Worm (Caenorhabditis elegans) whole organism, L1 larva: ENCODE results near the gene C08E8.10.

Experiments
- C34B4.2 ChIP-seq: sonication (generic microtip); optimal IDR thresholded peaks from 2 replicates; lab custom pipeline; 2017; ENCODE audit warnings: mild to moderate bottlenecking, missing genetic modification characterization, missing compliant biosample characterization
- F16B12.6 ChIP-seq: fragments of 150-350 bp; optimal IDR thresholded peaks from 2 replicates; lab custom pipeline; 2014; ENCODE audit warnings: missing biosample characterization, missing genetic modification characterization
- alr-1 ChIP-seq: fragments of 200-800 bp; sonication (Bioruptor generic); optimal IDR thresholded peaks from 2 replicates; lab custom pipeline; 2018; ENCODE audit warnings: borderline replicate concordance, mild to moderate bottlenecking, missing genetic modification characterization, missing compliant biosample characterization
- aly-2 ChIP-seq: fragments of 150-350 bp; optimal IDR thresholded peaks from 2 replicates; lab custom pipeline; 2014; ENCODE audit warnings: missing biosample characterization, missing genetic modification characterization
- ceh-63 ChIP-seq: fragments of 200-800 bp; sonication (Bioruptor generic); optimal IDR thresholded peaks from 2 replicates; lab custom pipeline; 2018; ENCODE audit warnings: mild to moderate bottlenecking, missing genetic modification characterization, missing compliant biosample characterization
- ceh-8 ChIP-seq: fragments of 200-800 bp; sonication (Bioruptor generic); optimal IDR thresholded peaks from 2 replicates; lab custom pipeline; 2018; ENCODE audit warnings: mild to moderate bottlenecking, missing genetic modification characterization, moderate library complexity, missing compliant biosample characterization
- ceh-90 ChIP-seq: sonication (generic microtip); optimal IDR thresholded peaks from 2 replicates; lab custom pipeline; 2016; ENCODE audit warnings: missing genetic modification characterization, missing compliant biosample characterization
- dpl-1 ChIP-seq, 3 experiments: fragments of 150-350 bp in 2 of 3; sonication (generic microtip) in 1 of 3; optimal IDR thresholded peaks; 2 replicates each; lab custom pipeline; 2014 to 2017; ENCODE audit warnings: missing biosample characterization in 3 of 3, missing genetic modification characterization in 3 of 3, missing genetic modification reagents in 3 of 3
- dsc-1 ChIP-seq: sonication (generic microtip); optimal IDR thresholded peaks from 2 replicates; lab custom pipeline; 2016; ENCODE audit warnings: mild to moderate bottlenecking, missing genetic modification characterization, missing compliant biosample characterization
- efl-1 ChIP-seq, 4 experiments: fragments of 150-350 bp; optimal IDR thresholded peaks in 3 of 4; peaks in 1 of 4; 1 replicate in 1 of 4; 2 replicates in 3 of 4; lab custom pipeline; 2014; ENCODE audit warnings: missing biosample characterization in 2 of 4, missing genetic modification characterization in 2 of 4, missing genetic modification reagents in 2 of 4
- ets-5 ChIP-seq: fragments of 200-800 bp; sonication (Bioruptor generic); IDR thresholded peaks from 2 replicates; pipeline ENCODE4 v1.3.6; 2022; ENCODE audit warnings: missing genetic modification characterization, missing compliant biosample characterization
- fkh-4 ChIP-seq: sonication (generic microtip); optimal IDR thresholded peaks from 2 replicates; lab custom pipeline; 2016; ENCODE audit warnings: missing compliant biosample characterization, missing genetic modification characterization, borderline replicate concordance
- fkh-8 ChIP-seq: sonication (generic microtip); optimal IDR thresholded peaks from 2 replicates; lab custom pipeline; 2016; ENCODE audit warnings: mild to moderate bottlenecking, missing genetic modification characterization, missing compliant biosample characterization
- fos-1 ChIP-seq: fragments of 150-350 bp; optimal IDR thresholded peaks from 2 replicates; lab custom pipeline; 2014; ENCODE audit warnings: missing biosample characterization, missing genetic modification characterization
- grh-1 ChIP-seq: fragments of 200-800 bp; sonication (Bioruptor generic); IDR thresholded peaks from 2 replicates; pipeline ENCODE4 v1.3.6; 2022; ENCODE audit warnings: missing genetic modification reagents, missing genetic modification characterization, missing compliant biosample characterization
- irx-1 ChIP-seq: sonication (generic microtip); optimal IDR thresholded peaks from 2 replicates; lab custom pipeline; 2016; ENCODE audit warnings: missing genetic modification characterization, missing compliant biosample characterization
- lin-14 ChIP-seq: fragments of 200-800 bp; sonication (Bioruptor generic); optimal IDR thresholded peaks from 2 replicates; lab custom pipeline; 2018; ENCODE audit warnings: mild to moderate bottlenecking, missing genetic modification characterization, moderate library complexity, missing compliant biosample characterization
- mab-9 ChIP-seq: fragments of 200-800 bp; sonication (Bioruptor generic); IDR thresholded peaks from 2 replicates; pipeline ENCODE4 v1.3.6; 2022; ENCODE audit warnings: missing genetic modification reagents, missing genetic modification characterization, missing compliant biosample characterization
- mef-2 ChIP-seq: fragments of 150-350 bp; optimal IDR thresholded peaks from 2 replicates; lab custom pipeline; 2014; ENCODE audit warnings: missing biosample characterization, missing genetic modification characterization
- nhr-11 ChIP-seq: fragments of 150-350 bp; optimal IDR thresholded peaks from 2 replicates; lab custom pipeline; 2014; ENCODE audit warnings: missing biosample characterization, missing genetic modification characterization
- nhr-19 ChIP-seq: fragments of 200-800 bp; sonication (Bioruptor generic); conservative IDR thresholded peaks from 2 replicates; pipeline ENCODE4 v1.3.6; 2022; ENCODE audit warnings: missing genetic modification characterization, missing compliant biosample characterization
- nhr-20 ChIP-seq: sonication (generic microtip); optimal IDR thresholded peaks from 2 replicates; lab custom pipeline; 2016; ENCODE audit warnings: mild to moderate bottlenecking, missing genetic modification characterization, missing compliant biosample characterization
- nhr-71 ChIP-seq: sonication (generic microtip); optimal IDR thresholded peaks from 2 replicates; lab custom pipeline; 2016; ENCODE audit warnings: mild to moderate bottlenecking, missing genetic modification characterization, moderate library complexity, missing compliant biosample characterization
- nhr-76 ChIP-seq: sonication (generic microtip); optimal IDR thresholded peaks from 2 replicates; lab custom pipeline; 2017; ENCODE audit warnings: missing biosample characterization, missing genetic modification characterization
- nhr-84 ChIP-seq: sonication (generic microtip); optimal IDR thresholded peaks from 2 replicates; lab custom pipeline; 2017; ENCODE audit warnings: missing biosample characterization, missing genetic modification characterization
- nhr-90 ChIP-seq: sonication (generic microtip); optimal IDR thresholded peaks from 2 replicates; lab custom pipeline; 2016; ENCODE audit warnings: mild to moderate bottlenecking, missing genetic modification characterization, missing compliant biosample characterization; ENCODE audit not compliant: poor library complexity
- pag-3 ChIP-seq: sonication (generic microtip); optimal IDR thresholded peaks from 2 replicates; lab custom pipeline; 2017; ENCODE audit warnings: missing genetic modification characterization, mild to moderate bottlenecking, missing compliant biosample characterization, antibody characterized with exemption, borderline replicate concordance; ENCODE audit not compliant: insufficient read depth
- skn-1 ChIP-seq: fragments of 150-350 bp; optimal IDR thresholded peaks from 2 replicates; lab custom pipeline; 2014; ENCODE audit warnings: missing biosample characterization, missing genetic modification characterization
- sptf-1 ChIP-seq: fragments of 150-350 bp; optimal IDR thresholded peaks from 2 replicates; lab custom pipeline; 2014; ENCODE audit warnings: missing biosample characterization, missing genetic modification characterization
- swsn-7 ChIP-seq: sonication (generic microtip); optimal IDR thresholded peaks from 2 replicates; lab custom pipeline; 2016; ENCODE audit warnings: missing genetic modification characterization, missing compliant biosample characterization
- tbx-2 ChIP-seq: sonication (generic microtip); optimal IDR thresholded peaks from 2 replicates; lab custom pipeline; 2016; ENCODE audit warnings: missing genetic modification characterization, missing compliant biosample characterization
- unc-130 ChIP-seq: fragments of 150-350 bp; optimal IDR thresholded peaks from 2 replicates; lab custom pipeline; 2017; ENCODE audit warnings: missing biosample characterization, missing genetic modification characterization, inconsistent platforms
- unc-30 ChIP-seq: sonication (generic microtip); optimal IDR thresholded peaks from 2 replicates; lab custom pipeline; 2017; ENCODE audit warnings: missing biosample characterization, missing genetic modification characterization
- vab-15 ChIP-seq: sonication (generic microtip); optimal IDR thresholded peaks from 2 replicates; lab custom pipeline; 2017; ENCODE audit warnings: missing genotype, mild to moderate bottlenecking, missing genetic modification characterization, missing compliant biosample characterization
- xbp-1 ChIP-seq: sonication (generic microtip); optimal IDR thresholded peaks from 2 replicates; lab custom pipeline; 2016; ENCODE audit warnings: missing genetic modification characterization, missing compliant biosample characterization
- zag-1 ChIP-seq: fragments of 150-350 bp; optimal IDR thresholded peaks from 2 replicates; lab custom pipeline; 2014; ENCODE audit warnings: missing biosample characterization, missing genetic modification characterization
- ztf-11 ChIP-seq, 2 experiments: sonication (generic microtip); optimal IDR thresholded peaks; 2 replicates each; lab custom pipeline; 2016 to 2017; ENCODE audit warnings: missing genetic modification characterization in 2 of 2, missing biosample characterization in 1 of 2, missing compliant biosample characterization in 1 of 2

Gene C08E8.10

ce11 chrV:18339807-18340206 is at the start of gene C08E8.10:
TSS of gene C08E8.10 (minus strand) at chrV:18339907.
- no peak for TF ChIP-seq nhr-11
- TF ChIP-seq ceh-90 (tag; lab: Kevin White, UChicago) = no peak
- no peak for TF ChIP-seq swsn-7
- no peak for TF ChIP-seq nhr-84
- TF ChIP-seq unc-30 = no peak
- no peak for TF ChIP-seq lin-14 (GFP tag; lab: Kevin White, UChicago)
- no peak for TF ChIP-seq aly-2
- TF ChIP-seq alr-1 (tag; lab: Kevin White, UChicago) = no peak
- no peak for TF ChIP-seq fos-1 (tag; lab: Kevin White, UChicago)
- TF ChIP-seq sptf-1 = no peak
- no peak for TF ChIP-seq irx-1 (tag; lab: Kevin White, UChicago)
- TF ChIP-seq unc-130 (tag; lab: Kevin White, UChicago) = no peak
- no peak for TF ChIP-seq zag-1 (tag; lab: Kevin White, UChicago)
- no peak for TF ChIP-seq dsc-1
- TF ChIP-seq ets-5 (GFP tag; lab: Robert Waterston, UW) = no peak
- no peak for TF ChIP-seq mef-2 (tag; lab: Kevin White, UChicago)
- TF ChIP-seq, all 84 proteins: peak for 0

ce11 chrV:18389046-18389445 is 49.3 kb upstream of the C08E8.10 start, which contains the start of the genes Y51A2B.4 and Y51A2B.5:
TSS of gene Y51A2B.4 (minus strand) at chrV:18389146.
TSS of gene Y51A2B.5 (plus strand) at chrV:18389277.
- TF ChIP-seq ceh-63 (GFP tag; lab: Kevin White, UChicago) (no peak), nhr-20 (tag; lab: Kevin White, UChicago) (no peak), nhr-76 (tag; lab: Kevin White, UChicago) (no peak), xbp-1 (no peak), C34B4.2 (tag; lab: Kevin White, UChicago) (no peak), sptf-1 (no peak), ceh-8 (no peak), grh-1 (GFP tag; lab: Robert Waterston, UW) (no peak), vab-15 (tag; lab: Kevin White, UChicago) (no peak), nhr-71 (tag; lab: Kevin White, UChicago) (no peak), nhr-90 (tag; lab: Kevin White, UChicago) (no peak), pag-3 (tag; lab: Kevin White, UChicago) (no peak), dpl-1 (GFP tag; optimal IDR thresholded peaks at IDR 0.05; lab: Kevin White, UChicago) (no peak), fkh-8 (tag; lab: Kevin White, UChicago) (no peak)

DNA sequence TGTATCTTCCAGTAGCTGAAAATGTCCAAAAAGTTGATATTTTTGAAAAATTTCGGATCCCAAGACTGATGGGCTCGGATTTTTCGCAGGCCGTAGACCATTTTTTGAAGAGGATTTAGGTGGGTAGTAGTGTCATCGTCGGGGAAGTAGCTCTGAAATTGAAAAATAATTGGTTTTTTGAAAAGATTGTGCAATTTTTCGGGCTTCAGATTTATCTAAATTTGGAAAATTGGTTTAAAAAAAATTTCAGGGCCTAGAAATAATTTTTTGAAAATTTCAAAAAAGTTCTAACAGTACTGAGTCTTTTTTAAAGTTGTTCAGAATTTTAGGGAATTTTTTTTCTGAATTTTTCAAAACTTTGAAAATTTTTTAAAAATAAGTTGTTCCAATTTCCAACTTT is 42.9 kb upstream of the C08E8.10 start, which contains the start of gene nhr-288:
Gene nhr-288, minus strand, starts transcription at position 101 of the 400 bp plus-strand sequence.
- no peak for TF ChIP-seq efl-1 (optimal IDR thresholded peaks at IDR 0.05; lab: Kevin White, UChicago)
- TF ChIP-seq efl-1 (GFP tag; optimal IDR thresholded peaks at IDR 0.05 in 1 of 2; lab: Kevin White, UChicago) = no peak
- TF ChIP-seq ceh-90 (tag; lab: Kevin White, UChicago) = no peak
- no peak for TF ChIP-seq ztf-11 (tag; optimal IDR thresholded peaks at IDR 0.05; lab: Kevin White, UChicago)
- no peak for TF ChIP-seq tbx-2
- TF ChIP-seq nhr-19 (GFP tag; lab: Robert Waterston, UW) = no peak
- TF ChIP-seq mab-9 (GFP tag; lab: Robert Waterston, UW) = no peak
- TF ChIP-seq fkh-4 (tag; lab: Kevin White, UChicago) = no peak
- TF ChIP-seq nhr-11 = no peak
- TF ChIP-seq F16B12.6 (tag; lab: Kevin White, UChicago) = no peak
- no peak for TF ChIP-seq skn-1 (tag; lab: Kevin White, UChicago)
- no peak for TF ChIP-seq vab-15 (tag; lab: Kevin White, UChicago)
- TF ChIP-seq nhr-90 (tag; lab: Kevin White, UChicago) = no peak
- no peak for TF ChIP-seq unc-30
- TF ChIP-seq grh-1 (GFP tag; lab: Robert Waterston, UW) = no peak
- TF ChIP-seq, all 84 proteins: peak for 0
